Worm (Caenorhabditis elegans): ENCODE measurements around the gene M176.5.

DNA sequence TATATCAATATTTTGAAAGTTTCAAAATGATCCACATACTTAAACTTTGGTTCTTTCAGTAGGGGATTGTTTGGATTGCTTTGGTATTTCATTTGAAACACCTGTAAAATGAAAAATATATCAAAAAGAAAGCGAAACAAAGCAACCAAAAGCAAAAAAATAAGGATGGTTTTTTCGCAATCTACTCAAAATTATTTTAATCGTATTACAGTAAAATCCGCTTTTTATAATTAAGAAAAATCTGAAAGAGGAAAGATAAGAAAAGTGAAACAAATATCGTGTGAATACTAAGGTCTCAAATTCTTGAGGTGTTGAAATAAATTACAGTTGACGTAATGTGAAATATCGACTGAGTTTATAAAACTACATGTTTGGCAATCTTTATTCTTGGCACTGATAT is 38.6 kb upstream of the M176.5 start, which contains the start of gene chil-22:
- TF ChIP-seq elt-1 (tag; optimal IDR thresholded peaks at IDR 0.05), result no peak
- no peak for TF ChIP-seq snpc-4 (tag; optimal IDR thresholded peaks at IDR 0.05)
- no peak for TF ChIP-seq skn-1 (tag; optimal IDR thresholded peaks at IDR 0.05)
- TF ChIP-seq nhr-11 (tag; optimal IDR thresholded peaks at IDR 0.05), result no peak

Measured in whole organism, L3 larva.